Worm (Caenorhabditis elegans) whole organism, L3 larva: ENCODE measurements around the gene Y49F6B.9.

ENCODE experiments used
- egl-27 ChIP-seq: sonication (generic microtip); optimal IDR thresholded peaks from 4 replicates; lab custom pipeline; 2017; ENCODE audit warnings: missing biosample characterization, missing genetic modification reagents, missing genetic modification characterization
- elt-1 ChIP-seq: fragments of 150-350 bp; optimal IDR thresholded peaks from 2 replicates; lab custom pipeline; 2014; ENCODE audit warnings: missing biosample characterization, missing genetic modification characterization
- unc-39 ChIP-seq: sonication (generic microtip); optimal IDR thresholded peaks from 4 replicates; lab custom pipeline; 2017; ENCODE audit warnings: missing biosample characterization, missing genetic modification characterization

ce11 chrII:3515384-3516053 is 16.3 kb upstream of the Y49F6B.9 start, which contains the start of the genes Y49F6B.14 and clec-125:
- no peak for TF ChIP-seq unc-39 (tag; lab: Kevin White, UChicago)
- TF ChIP-seq egl-27 (tag; lab: Kevin White, UChicago): no peak
- TF ChIP-seq elt-1 (tag; lab: Kevin White, UChicago): no peak
